Worm (Caenorhabditis elegans): ENCODE data around the gene Y116A8C.25.

The Y116A8C.25 gene

DNA sequence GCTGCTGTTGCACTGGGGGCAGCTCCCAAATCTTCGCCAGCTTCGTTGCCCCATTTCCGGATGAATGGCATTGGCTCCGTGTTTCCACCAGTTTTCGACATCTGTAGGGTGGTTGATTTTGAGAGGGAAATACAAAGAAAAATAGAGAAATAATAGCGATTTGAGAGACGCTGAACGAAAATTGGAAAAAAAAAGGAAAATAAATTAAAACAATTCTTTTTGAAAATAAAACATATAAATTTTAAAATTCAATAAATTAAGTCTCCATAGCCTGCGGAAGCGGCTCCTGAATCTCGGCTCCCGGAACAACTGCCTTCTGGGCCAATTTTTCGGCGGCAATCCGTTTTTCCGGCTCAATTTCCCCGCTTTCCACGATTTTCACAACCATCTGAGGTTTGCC, 32.3 kb upstream of the Y116A8C.25 start, which contains the start of gene sfa-1:
sfa-1 (minus strand) TSS at position 101 of the 400 bp plus-strand sequence.
- no peak for TF ChIP-seq nhr-12 (tag; optimal IDR thresholded peaks at IDR 0.05)
- TF ChIP-seq dmd-4 (tag; optimal IDR thresholded peaks at IDR 0.05), result no peak
- no peak for TF ChIP-seq egl-27 (tag; optimal IDR thresholded peaks at IDR 0.05)
- TF ChIP-seq nhr-21 (tag; optimal IDR thresholded peaks at IDR 0.05), result no peak
- TF ChIP-seq sma-9 (GFP tag; optimal IDR thresholded peaks at IDR 0.05), result no peak
- TF ChIP-seq sma-9 (tag; optimal IDR thresholded peaks at IDR 0.05), result no peak
- TF ChIP-seq lin-13 (GFP tag; optimal IDR thresholded peaks at IDR 0.05), result no peak

DNA sequence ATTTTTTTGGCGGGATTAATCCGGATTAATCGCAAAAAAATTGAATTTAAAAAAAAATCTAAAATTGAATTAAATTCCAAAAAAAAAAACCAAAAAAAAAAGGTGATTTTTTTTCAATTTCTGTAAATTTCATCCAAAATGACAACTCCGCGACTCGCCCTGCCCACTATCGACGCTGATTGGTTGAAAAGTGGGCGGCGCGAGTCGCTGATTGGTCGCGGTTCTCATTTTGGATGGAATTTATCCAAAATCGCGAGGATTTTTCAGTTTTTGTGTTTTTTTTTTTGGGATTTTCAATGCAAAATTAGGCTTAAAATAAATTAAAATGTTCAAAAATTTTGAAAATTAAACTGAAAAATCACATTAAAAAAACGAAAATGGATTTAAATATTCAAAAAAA, 30.9 kb upstream of the Y116A8C.25 start:
- TF ChIP-seq zag-1 (tag; optimal IDR thresholded peaks at IDR 0.05) (no peak), skn-1 (tag; optimal IDR thresholded peaks at IDR 0.05) (no peak), ztf-4 (tag; optimal IDR thresholded peaks at IDR 0.05) (no peak), nhr-77 (tag; optimal IDR thresholded peaks at IDR 0.05) (no peak), nhr-21 (tag; optimal IDR thresholded peaks at IDR 0.05) (no peak)

DNA sequence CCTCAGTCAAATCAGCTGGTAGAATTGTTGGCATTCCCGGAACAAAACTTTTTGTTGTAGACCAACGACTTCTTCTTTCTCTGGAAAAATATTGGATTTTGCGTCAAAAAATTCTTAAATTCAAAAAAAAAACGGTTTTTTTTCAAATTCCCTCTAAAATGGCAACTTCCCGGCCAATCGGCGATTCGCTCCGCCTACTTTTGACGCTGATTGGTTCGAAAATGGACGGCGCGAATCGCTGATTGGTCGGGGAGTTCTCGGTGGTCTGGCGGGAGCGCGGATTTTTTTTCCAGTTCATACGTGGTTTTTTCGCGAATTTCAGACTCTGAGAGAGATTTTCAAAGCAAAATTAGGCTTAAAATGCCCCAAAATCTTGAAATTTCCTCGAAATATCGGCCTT, 30.3 kb upstream of the Y116A8C.25 start:
- TF ChIP-seq ztf-4 (tag; optimal IDR thresholded peaks at IDR 0.05), result no peak
- no peak for TF ChIP-seq unc-62 (GFP tag; optimal IDR thresholded peaks at IDR 0.05)
- TF ChIP-seq crh-2 (tag; optimal IDR thresholded peaks at IDR 0.05), result no peak
- TF ChIP-seq alr-1 (tag; optimal IDR thresholded peaks at IDR 0.05), result no peak
- TF ChIP-seq sem-4 (tag; optimal IDR thresholded peaks at IDR 0.05), result no peak
- TF ChIP-seq nhr-6 (tag; optimal IDR thresholded peaks at IDR 0.05), result no peak
- no peak for TF ChIP-seq elt-3 (tag; optimal IDR thresholded peaks at IDR 0.05)
- no peak for TF ChIP-seq skn-1 (tag; optimal IDR thresholded peaks at IDR 0.05)
- no peak for TF ChIP-seq nhr-11 (tag; optimal IDR thresholded peaks at IDR 0.05)
- no peak for TF ChIP-seq ama-1 (optimal IDR thresholded peaks at IDR 0.05)
- TF ChIP-seq nhr-21 (tag; optimal IDR thresholded peaks at IDR 0.05), result no peak
- no peak for TF ChIP-seq gmeb-1 (tag; optimal IDR thresholded peaks at IDR 0.05)
- no peak for TF ChIP-seq mbf-1 (tag; optimal IDR thresholded peaks at IDR 0.05)
- TF ChIP-seq peb-1 (tag; optimal IDR thresholded peaks at IDR 0.05), result no peak

ce11 chrIV:17108200-17108599, 29.7 kb upstream of the Y116A8C.25 start:
- TF ChIP-seq snpc-4 (tag; optimal IDR thresholded peaks at IDR 0.05) (no peak), nhr-21 (tag; optimal IDR thresholded peaks at IDR 0.05) (no peak), mdl-1 (tag; optimal IDR thresholded peaks at IDR 0.05) (no peak), ceh-16 (tag; optimal IDR thresholded peaks at IDR 0.05) (no peak), zag-1 (tag; optimal IDR thresholded peaks at IDR 0.05) (no peak), elt-1 (tag; optimal IDR thresholded peaks at IDR 0.05) (no peak), egl-27 (tag; optimal IDR thresholded peaks at IDR 0.05) (no peak), alr-1 (tag; optimal IDR thresholded peaks at IDR 0.05) (no peak), nhr-6 (tag; optimal IDR thresholded peaks at IDR 0.05) (no peak), dmd-4 (tag; optimal IDR thresholded peaks at IDR 0.05) (no peak), nhr-11 (tag; optimal IDR thresholded peaks at IDR 0.05) (no peak), nhr-237 (tag; optimal IDR thresholded peaks at IDR 0.05) (no peak), ztf-11 (tag; optimal IDR thresholded peaks at IDR 0.05) (no peak), nhr-23 (tag; optimal IDR thresholded peaks at IDR 0.05) (no peak), F13H6.1 (tag; optimal IDR thresholded peaks at IDR 0.05) (no peak)

ce11 chrIV:17105578-17105977, 27.0 kb upstream of the Y116A8C.25 start:
- TF ChIP-seq ztf-4 (tag; optimal IDR thresholded peaks at IDR 0.05), result no peak
- TF ChIP-seq snpc-4 (tag; optimal IDR thresholded peaks at IDR 0.05), result no peak

- TF ChIP-seq unc-39 (tag; optimal IDR thresholded peaks at IDR 0.05), result no peak
- no peak for TF ChIP-seq F13H6.1 (tag; optimal IDR thresholded peaks at IDR 0.05)
Measured at ce11 chrIV:17104157-17104872, 25.8 kb upstream of the Y116A8C.25 start.

DNA sequence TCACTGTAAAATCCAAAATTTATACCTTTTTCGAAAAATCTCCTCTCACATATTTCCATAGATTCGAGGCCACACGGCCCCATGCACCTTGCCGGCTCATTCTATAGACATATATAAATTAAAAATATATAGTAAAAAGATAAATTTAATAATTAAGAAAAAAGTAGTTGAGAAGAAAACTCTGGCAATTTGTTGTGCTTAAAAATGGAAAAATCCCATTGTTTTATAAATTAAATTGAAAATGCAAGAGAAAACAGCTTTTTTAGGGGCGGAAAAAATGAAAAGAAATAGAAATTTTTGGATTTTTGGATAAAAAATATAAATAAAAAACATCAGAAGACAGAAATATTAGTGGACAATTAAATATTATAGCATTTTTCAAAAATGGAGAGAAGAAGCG, 25.1 kb upstream of the Y116A8C.25 start, which contains the start of gene Y116A8C.30:
Y116A8C.30 (minus strand) TSS at position 101 of the 400 bp plus-strand sequence.
- TF ChIP-seq nhr-21 (tag; optimal IDR thresholded peaks at IDR 0.05) (no peak), aly-2 (tag; optimal IDR thresholded peaks at IDR 0.05) (no peak), nhr-129 (tag; optimal IDR thresholded peaks at IDR 0.05) (no peak), mab-5 (tag; optimal IDR thresholded peaks at IDR 0.05) (no peak), Y55F3AM.14 (GFP tag; optimal IDR thresholded peaks at IDR 0.05) (no peak), lin-11 (tag; optimal IDR thresholded peaks at IDR 0.05) (no peak), ceh-82 (tag; optimal IDR thresholded peaks at IDR 0.05) (no peak), ztf-11 (tag; optimal IDR thresholded peaks at IDR 0.05) (no peak), snpc-4 (tag; optimal IDR thresholded peaks at IDR 0.05) (no peak), gmeb-1 (tag; optimal IDR thresholded peaks at IDR 0.05) (no peak), egl-27 (tag; optimal IDR thresholded peaks at IDR 0.05) (no peak), nhr-25 (tag; optimal IDR thresholded peaks at IDR 0.05) (no peak)

All from whole organism, L2 larva.